Worm (Caenorhabditis elegans): Measurements from ENCODE around the gene F31F4.1.

DNA sequence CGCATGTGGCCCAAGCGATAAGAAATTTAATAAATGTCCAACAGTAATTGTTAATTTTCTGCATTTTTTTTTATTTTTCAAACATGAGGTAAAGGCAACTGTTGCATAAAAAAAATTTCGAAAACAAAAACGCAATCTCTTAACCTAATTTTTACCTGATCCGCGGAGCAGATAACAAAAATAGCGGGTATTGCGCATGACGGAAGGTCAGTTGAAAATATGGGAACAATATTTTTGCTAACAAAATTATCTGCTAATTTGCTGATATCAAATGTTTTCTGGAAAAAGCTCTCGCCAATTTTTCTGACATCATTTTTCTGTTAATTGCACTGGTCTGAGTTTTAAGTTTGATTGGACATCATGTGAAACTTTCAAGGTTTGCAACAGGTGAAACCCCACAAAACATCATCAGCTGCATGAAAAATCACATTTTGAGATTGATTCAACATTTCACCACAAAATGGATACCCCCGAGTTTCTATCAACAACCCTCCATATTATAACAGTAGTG, 19.5 kb upstream of the F31F4.1 start, which contains the start of the genes F31F4.11 and srh-266:
- TF ChIP-seq fos-1 (tag; optimal IDR thresholded peaks at IDR 0.05) (no peak), daf-12 (tag; optimal IDR thresholded peaks at IDR 0.05) (no peak)
